Fruit fly (Drosophila melanogaster): Measurements from ENCODE around the gene Anp.

DNA sequence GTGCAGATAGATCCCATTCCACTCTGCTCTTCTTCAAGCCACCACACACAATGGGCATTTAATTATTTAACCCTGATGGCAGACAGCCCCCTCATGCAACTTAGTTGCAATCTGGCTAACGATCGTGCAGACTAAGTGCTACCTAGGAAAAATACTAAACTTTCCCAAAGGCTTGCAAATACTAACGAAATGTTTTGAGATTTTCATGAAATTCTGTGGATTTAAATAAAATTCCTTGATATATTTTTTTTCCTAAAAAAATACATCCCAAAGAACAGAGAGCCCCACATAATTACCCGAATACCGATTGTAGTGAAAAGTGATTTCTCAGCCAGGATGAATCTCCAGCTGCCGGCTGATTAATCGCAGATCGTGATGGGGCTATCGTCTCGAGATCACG, 49.8 kb downstream of the Anp start:
- TF ChIP-seq Sin3A (optimal IDR thresholded peaks at IDR 0.05) (no peak), h (optimal IDR thresholded peaks at IDR 0.05) (no peak), Myc (optimal IDR thresholded peaks at IDR 0.05) (no peak)

Measured in Kc167 (cell line).